Worm (Caenorhabditis elegans) whole organism, young adult: ENCODE data around the gene F16G10.3.

Experiments
- D2030.7 ChIP-seq: fragments of 200-800 bp; sonication (Bioruptor generic); IDR thresholded peaks from 2 replicates; pipeline ENCODE4 v1.3.6; 2022; ENCODE audit warnings: missing genetic modification reagents, missing genetic modification characterization, missing compliant biosample characterization
- F10E7.11 ChIP-seq: sonication (generic microtip); optimal IDR thresholded peaks from 2 replicates; lab custom pipeline; 2017; ENCODE audit warnings: mild to moderate bottlenecking, missing genetic modification characterization, moderate library complexity, missing compliant biosample characterization
- F39B2.1 ChIP-seq: fragments of 200-800 bp; sonication (Bioruptor generic); IDR thresholded peaks from 2 replicates; pipeline ENCODE4 v1.3.6; 2022; ENCODE audit warnings: missing genetic modification reagents, missing genetic modification characterization, missing compliant biosample characterization
- K12H6.12 ChIP-seq: fragments of 200-800 bp; sonication (Bioruptor generic); optimal IDR thresholded peaks from 2 replicates; lab custom pipeline; 2018; ENCODE audit warnings: mild to moderate bottlenecking, missing genetic modification characterization, missing compliant biosample characterization
- Y53F4B.3 ChIP-seq: fragments of 200-800 bp; sonication (Bioruptor generic); IDR thresholded peaks from 2 replicates; pipeline ENCODE4 v1.3.6; 2022; ENCODE audit warnings: missing genetic modification reagents, missing genetic modification characterization, missing compliant biosample characterization
- Y53G8AR.9 ChIP-seq: fragments of 200-800 bp; sonication (Bioruptor generic); conservative IDR thresholded peaks from 2 replicates; pipeline ENCODE4 v1.3.6; 2022; ENCODE audit warnings: missing genetic modification reagents, missing genetic modification characterization, missing compliant biosample characterization
- aptf-2 ChIP-seq: fragments of 200-800 bp; sonication (Bioruptor generic); conservative IDR thresholded peaks from 2 replicates; pipeline ENCODE4 v1.3.6; 2022; ENCODE audit warnings: missing genetic modification reagents, missing genetic modification characterization, missing compliant biosample characterization
- aptf-3 ChIP-seq: fragments of 200-800 bp; sonication (Bioruptor generic); IDR thresholded peaks from 2 replicates; pipeline ENCODE4 v1.3.6; 2022; ENCODE audit warnings: missing genetic modification characterization, missing compliant biosample characterization
- athp-1 ChIP-seq: sonication (generic microtip); optimal IDR thresholded peaks from 2 replicates; lab custom pipeline; 2017; ENCODE audit warnings: mild to moderate bottlenecking, missing genetic modification characterization, missing compliant biosample characterization
- ceh-27 ChIP-seq: fragments of 200-800 bp; sonication (Bioruptor generic); optimal IDR thresholded peaks from 2 replicates; lab custom pipeline; 2018; ENCODE audit warnings: mild to moderate bottlenecking, missing genetic modification characterization, moderate library complexity, missing compliant biosample characterization
- ceh-40 ChIP-seq: fragments of 200-800 bp; sonication (Bioruptor generic); IDR thresholded peaks from 2 replicates; pipeline ENCODE4 v1.3.6; 2022; ENCODE audit warnings: missing genetic modification characterization, missing compliant biosample characterization
- ceh-79 ChIP-seq: sonication (generic microtip); optimal IDR thresholded peaks from 2 replicates; lab custom pipeline; 2017; ENCODE audit warnings: mild to moderate bottlenecking, missing genetic modification characterization, missing compliant biosample characterization
- ets-4 ChIP-seq: fragments of 200-800 bp; sonication (Bioruptor generic); optimal IDR thresholded peaks from 2 replicates; lab custom pipeline; 2018; ENCODE audit warnings: mild to moderate bottlenecking, missing genetic modification characterization, missing compliant biosample characterization
- gei-17 ChIP-seq: fragments of 200-800 bp; sonication (Bioruptor generic); optimal IDR thresholded peaks from 2 replicates; lab custom pipeline; 2018; ENCODE audit warnings: mild to moderate bottlenecking, missing genetic modification characterization, missing compliant biosample characterization
- him-1 ChIP-seq: sonication (generic microtip); optimal IDR thresholded peaks from 2 replicates; lab custom pipeline; 2016; ENCODE audit warnings: missing genotype, missing genetic modification reagents, missing genetic modification characterization, missing compliant biosample characterization
- hlh-26 ChIP-seq: fragments of 200-800 bp; sonication (Bioruptor generic); conservative IDR thresholded peaks from 2 replicates; pipeline ENCODE4 v1.3.6; 2022; ENCODE audit warnings: missing genetic modification reagents, missing genetic modification characterization, missing compliant biosample characterization
- hmg-1.2 ChIP-seq: fragments of 200-800 bp; sonication (Bioruptor generic); IDR thresholded peaks from 2 replicates; pipeline ENCODE4 v1.3.6; 2022; ENCODE audit warnings: missing genetic modification reagents, missing genetic modification characterization, missing compliant biosample characterization
- lag-1 ChIP-seq: fragments of 200-800 bp; sonication (Bioruptor generic); IDR thresholded peaks from 2 replicates; pipeline ENCODE4 v1.3.6; 2022; ENCODE audit warnings: missing genetic modification reagents, missing genetic modification characterization, missing compliant biosample characterization
- lin-35 ChIP-seq, 3 experiments: fragments of 150-350 bp in 2 of 3; sonication (generic microtip) in 1 of 3; optimal IDR thresholded peaks; 2 replicates each; lab custom pipeline; 2014 to 2018; ENCODE audit warnings: missing biosample characterization in 3 of 3, missing genetic modification characterization in 3 of 3, missing genetic modification reagents in 3 of 3
- lin-40 ChIP-seq: sonication (generic microtip); optimal IDR thresholded peaks from 2 replicates; lab custom pipeline; 2016; ENCODE audit warnings: missing genetic modification characterization, mild to moderate bottlenecking, missing compliant biosample characterization, missing genotype, missing genetic modification reagents
- lsy-27 ChIP-seq: sonication (generic microtip); optimal IDR thresholded peaks from 2 replicates; lab custom pipeline; 2017; ENCODE audit warnings: missing genetic modification characterization, mild to moderate bottlenecking, missing compliant biosample characterization, antibody characterized with exemption, missing genotype, borderline replicate concordance; ENCODE audit not compliant: insufficient read depth
- madf-10 ChIP-seq: sonication (generic microtip); optimal IDR thresholded peaks from 2 replicates; lab custom pipeline; 2016; ENCODE audit warnings: mild to moderate bottlenecking, missing genetic modification characterization, missing compliant biosample characterization
- madf-3 ChIP-seq: fragments of 200-800 bp; sonication (Bioruptor generic); IDR thresholded peaks from 2 replicates; pipeline ENCODE4 v1.3.6; 2022; ENCODE audit warnings: missing genetic modification reagents, missing genetic modification characterization, missing compliant biosample characterization
- mcd-1 ChIP-seq: fragments of 200-800 bp; sonication (Bioruptor generic); IDR thresholded peaks from 2 replicates; pipeline ENCODE4 v1.3.6; 2022; ENCODE audit warnings: missing genetic modification reagents, missing genetic modification characterization, missing compliant biosample characterization
- nfyb-1 ChIP-seq: fragments of 200-800 bp; sonication (Bioruptor generic); IDR thresholded peaks from 2 replicates; pipeline ENCODE4 v1.3.6; 2022; ENCODE audit warnings: missing genetic modification reagents, missing genetic modification characterization, missing compliant biosample characterization
- nhr-80 ChIP-seq: sonication (generic microtip); optimal IDR thresholded peaks from 2 replicates; lab custom pipeline; 2016; ENCODE audit warnings: missing genetic modification characterization, missing compliant biosample characterization
- nhr-90 ChIP-seq: sonication (generic microtip); optimal IDR thresholded peaks from 2 replicates; lab custom pipeline; 2016; ENCODE audit warnings: missing genotype, mild to moderate bottlenecking, missing genetic modification characterization, missing compliant biosample characterization
- rec-8 ChIP-seq, 2 experiments: sonication (generic microtip); optimal IDR thresholded peaks; 2 replicates each; lab custom pipeline; 2016; ENCODE audit warnings: mild to moderate bottlenecking in 2 of 2, missing genetic modification characterization in 2 of 2, missing genetic modification reagents in 2 of 2, missing genotype in 2 of 2, missing biosample characterization in 1 of 2, missing compliant biosample characterization in 1 of 2, moderate library complexity in 1 of 2
- snpc-3.4 ChIP-seq: sonication (generic microtip); optimal IDR thresholded peaks from 2 replicates; lab custom pipeline; 2017; ENCODE audit warnings: missing genetic modification characterization, mild to moderate bottlenecking, missing compliant biosample characterization, antibody characterized with exemption, moderate library complexity, missing genotype, missing genetic modification reagents
- somi-1 ChIP-seq: fragments of 200-800 bp; sonication (Bioruptor generic); optimal IDR thresholded peaks from 2 replicates; lab custom pipeline; 2018; ENCODE audit warnings: mild to moderate bottlenecking, missing genetic modification characterization, missing compliant biosample characterization
- sptf-2 ChIP-seq: fragments of 200-800 bp; sonication (Bioruptor generic); optimal IDR thresholded peaks from 2 replicates; lab custom pipeline; 2018; ENCODE audit warnings: mild to moderate bottlenecking, missing genetic modification characterization, missing compliant biosample characterization
- zfh-2 ChIP-seq: fragments of 200-800 bp; sonication (Bioruptor generic); conservative IDR thresholded peaks from 2 replicates; pipeline ENCODE4 v1.3.6; 2022; ENCODE audit warnings: missing genetic modification reagents, missing genetic modification characterization, missing compliant biosample characterization
- ztf-6 ChIP-seq: fragments of 200-800 bp; sonication (Bioruptor generic); IDR thresholded peaks from 2 replicates; pipeline ENCODE4 v1.3.6; 2022; ENCODE audit warnings: missing genetic modification reagents, missing genetic modification characterization, missing compliant biosample characterization

The F16G10.3 gene

ce11 chrII:2372090-2372489, at the start of gene F16G10.3:
Gene F16G10.3, plus strand, starts transcription at chrII:2372390.
- no peak for TF ChIP-seq lin-35 (GFP tag; optimal IDR thresholded peaks at IDR 0.05; lab: Kevin White, UChicago)
- TF ChIP-seq lag-1 (GFP tag; lab: Robert Waterston, UW), result no peak
- no peak for TF ChIP-seq D2030.7 (GFP tag; lab: Robert Waterston, UW)
- no peak for TF ChIP-seq mcd-1 (GFP tag; lab: Robert Waterston, UW)
- TF ChIP-seq hlh-26 (GFP tag; lab: Robert Waterston, UW), result no peak
- no peak for TF ChIP-seq snpc-3.4 (tag; lab: Kevin White, UChicago)
- no peak for TF ChIP-seq ztf-6
- TF ChIP-seq K12H6.12 (tag; lab: Kevin White, UChicago), result no peak
- no peak for TF ChIP-seq Y53G8AR.9 (GFP tag; lab: Robert Waterston, UW)
- TF ChIP-seq lin-40, result no peak
- no peak for TF ChIP-seq F39B2.1 (GFP tag; lab: Robert Waterston, UW)
- no peak for TF ChIP-seq ceh-40 (GFP tag; lab: Robert Waterston, UW)
- no peak for TF ChIP-seq aptf-2
- TF ChIP-seq Y53F4B.3 (GFP tag; lab: Robert Waterston, UW), result no peak
- TF ChIP-seq athp-1 (tag; lab: Kevin White, UChicago), result no peak
- no peak for TF ChIP-seq aptf-3 (GFP tag; lab: Robert Waterston, UW)
- no peak for TF ChIP-seq sptf-2 (GFP tag; lab: Kevin White, UChicago)

- TF ChIP-seq nfyb-1 (GFP tag; lab: Robert Waterston, UW) (no peak), ceh-27 (GFP tag; lab: Kevin White, UChicago) (no peak), rec-8 (tag; optimal IDR thresholded peaks at IDR 0.05; lab: Kevin White, UChicago) (no peak), lin-35 (GFP tag; optimal IDR thresholded peaks at IDR 0.05; lab: Kevin White, UChicago) (no peak), F10E7.11 (no peak), somi-1 (GFP tag; lab: Kevin White, UChicago) (no peak), ets-4 (GFP tag; lab: Kevin White, UChicago) (peak; percentile 58), hmg-1.2 (GFP tag; lab: Robert Waterston, UW) (no peak), madf-10 (tag; lab: Kevin White, UChicago) (no peak), nhr-80 (tag; lab: Kevin White, UChicago) (peak; percentile 85)
- TF ChIP-seq, all 124 proteins: peak for 2
Measured at ce11 chrII:2322857-2323518, 49.2 kb upstream of the F16G10.3 start, which contains the start of the genes ZK1240.6 and ZK1240.2. Gene ZK1240.6, minus strand, starts transcription at chrII:2322907. Gene ZK1240.2, plus strand, starts transcription at chrII:2323376.

ce11 chrII:2324956-2325355, 47.2 kb upstream of the F16G10.3 start, which contains the start of gene ZK1240.11:
Gene ZK1240.11, plus strand, starts transcription at chrII:2325256.
- no peak for TF ChIP-seq hmg-1.2 (GFP tag; lab: Robert Waterston, UW)
- no peak for TF ChIP-seq gei-17
- no peak for TF ChIP-seq lsy-27 (tag; lab: Kevin White, UChicago)
- no peak for TF ChIP-seq nhr-90 (tag; lab: Kevin White, UChicago)
- no peak for TF ChIP-seq aptf-3 (GFP tag; lab: Robert Waterston, UW)
- no peak for TF ChIP-seq ceh-79 (tag; lab: Kevin White, UChicago)
- no peak for TF ChIP-seq zfh-2 (GFP tag; lab: Robert Waterston, UW)
- no peak for TF ChIP-seq madf-3
- no peak for TF ChIP-seq somi-1 (GFP tag; lab: Kevin White, UChicago)
- no peak for TF ChIP-seq him-1
